Worm (Caenorhabditis elegans): Measurements from ENCODE around the gene T16G1.13.

Gene T16G1.13

DNA sequence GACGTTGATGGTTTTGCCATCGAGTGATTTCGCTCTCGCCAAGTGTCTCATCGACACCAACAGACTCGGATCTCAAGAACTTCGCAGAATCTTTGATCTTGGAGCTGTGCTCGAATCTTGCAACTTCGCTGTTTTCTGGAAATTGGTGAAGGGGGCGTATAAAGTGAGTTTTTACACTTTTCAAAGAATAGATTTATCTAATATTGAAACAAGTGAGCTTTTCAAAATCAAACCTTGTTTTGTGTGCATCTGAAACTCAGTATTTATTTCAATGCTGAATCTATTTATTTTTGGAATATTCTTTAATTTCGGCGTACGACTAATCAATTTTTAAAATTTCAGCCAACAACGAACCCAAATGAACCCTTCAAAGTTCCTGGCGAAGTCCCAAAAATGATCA lies 4.6 kb downstream of the T16G1.13 start:
- TF ChIP-seq R02D3.7 (tag; optimal IDR thresholded peaks at IDR 0.05) (no peak), aha-1 (tag) (peak; percentile 76), unc-62 (GFP tag; optimal IDR thresholded peaks at IDR 0.05 in 1 of 2) (peak in 1 of 2 experiments; percentile 77), unc-62 (tag; optimal IDR thresholded peaks at IDR 0.05) (no peak), mxl-2 (GFP tag; conservative IDR thresholded peaks at IDR 0.05) (no peak), hmg-1.1 (GFP tag; IDR thresholded peaks at IDR 0.05) (no peak)

DNA sequence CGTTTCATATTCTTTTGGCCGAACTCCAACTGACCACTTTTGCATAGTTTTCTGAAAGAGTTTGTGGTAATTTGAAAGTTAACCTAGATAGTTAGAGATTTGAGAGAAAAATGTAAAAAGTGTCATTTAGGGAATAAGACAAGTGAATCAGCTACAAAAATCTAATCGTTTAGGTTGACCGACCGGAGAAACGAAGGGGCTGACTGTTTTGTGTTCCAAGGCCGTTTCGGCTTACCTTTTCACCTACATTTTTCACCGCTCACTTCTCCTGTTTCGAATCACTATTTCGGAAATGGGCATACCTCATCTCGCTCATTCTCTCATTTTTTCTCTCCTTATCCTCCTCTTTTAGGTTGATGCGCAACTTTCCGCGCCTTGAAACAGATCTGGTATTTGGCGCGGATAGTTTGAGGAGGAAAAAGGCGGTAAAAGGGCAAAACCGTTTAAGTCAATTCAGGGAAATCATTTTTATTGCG lies 11.4 kb downstream of the T16G1.13 start, which contains the start of gene mpst-7:
TSS of gene mpst-7 (minus strand) at position 51 of the 476 bp plus-strand sequence.
- TF ChIP-seq dpl-1 (GFP tag; optimal IDR thresholded peaks at IDR 0.05): no peak
- no peak for TF ChIP-seq spr-3 (GFP tag; optimal IDR thresholded peaks at IDR 0.05)
- no peak for TF ChIP-seq duxl-1 (tag; optimal IDR thresholded peaks at IDR 0.05; ENCODE audit: poor library complexity)
- TF ChIP-seq tag-97 (GFP tag; IDR thresholded peaks at IDR 0.05): no peak
- no peak for TF ChIP-seq mdl-1 (tag; optimal IDR thresholded peaks at IDR 0.05)
- TF ChIP-seq vab-7 (GFP tag; IDR thresholded peaks at IDR 0.05): no peak
- TF ChIP-seq mes-2 (tag; optimal IDR thresholded peaks at IDR 0.05; ENCODE audit: poor library complexity, severe bottlenecking): no peak
- TF ChIP-seq lin-13 (GFP tag; optimal IDR thresholded peaks at IDR 0.05): no peak
- no peak for TF ChIP-seq spr-1 (tag; optimal IDR thresholded peaks at IDR 0.05)
- peak in 1 of 2 experiments; percentile 25 for TF ChIP-seq unc-62 (GFP tag; optimal IDR thresholded peaks at IDR 0.05 in 1 of 2)
- TF ChIP-seq unc-62 (tag; optimal IDR thresholded peaks at IDR 0.05): no peak
- peak; percentile 12 for TF ChIP-seq nhr-28 (tag; optimal IDR thresholded peaks at IDR 0.05)
- no peak for TF ChIP-seq jun-1 (tag; optimal IDR thresholded peaks at IDR 0.05)
- TF ChIP-seq aly-2 (tag; optimal IDR thresholded peaks at IDR 0.05): no peak

DNA sequence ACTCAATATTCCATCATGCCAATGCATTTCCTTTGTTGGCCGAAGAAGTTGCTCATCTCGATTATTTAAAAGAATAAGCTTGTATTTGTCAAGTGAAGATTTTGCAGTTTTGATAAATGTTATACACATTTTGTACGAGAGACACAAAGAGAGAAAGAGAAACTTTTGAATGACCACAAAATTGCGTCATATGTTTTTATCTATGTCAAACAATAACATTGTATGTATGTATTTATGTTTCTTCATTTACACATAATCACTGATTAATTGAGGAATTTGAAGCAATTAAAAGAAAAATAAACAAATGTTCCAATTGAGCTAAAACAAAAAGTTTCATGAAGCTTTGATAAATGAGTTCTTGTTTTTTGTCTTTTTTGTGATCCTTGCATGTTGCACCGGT lies 13.5 kb downstream of the T16G1.13 start, which contains the start of gene hrg-9:
TSS of gene hrg-9 (minus strand) at position 152 of the 400 bp plus-strand sequence.
- TF ChIP-seq ctbp-1 (GFP tag; IDR thresholded peaks at IDR 0.05): no peak
- no peak for TF ChIP-seq skn-1 (tag; optimal IDR thresholded peaks at IDR 0.05)
- no peak for TF ChIP-seq nhr-11 (tag; optimal IDR thresholded peaks at IDR 0.05)
- peak in 1 of 2 experiments; percentile 47 for TF ChIP-seq daf-16 (GFP tag; optimal IDR thresholded peaks at IDR 0.05)
- TF ChIP-seq daf-16 (tag; optimal IDR thresholded peaks at IDR 0.05): peak; percentile 23
- TF ChIP-seq daf-19 (GFP tag; conservative IDR thresholded peaks at IDR 0.05): no peak
- no peak for TF ChIP-seq sdz-12 (GFP tag; optimal IDR thresholded peaks at IDR 0.05)
- TF ChIP-seq lin-39 (tag; optimal IDR thresholded peaks at IDR 0.05): no peak
- no peak for TF ChIP-seq fkh-10 (GFP tag; optimal IDR thresholded peaks at IDR 0.05)
- peak; percentile 95 for TF ChIP-seq ztf-7 (tag; optimal IDR thresholded peaks at IDR 0.05)
- TF ChIP-seq egl-27 (tag; optimal IDR thresholded peaks at IDR 0.05): no peak
- peak; percentile 37 for TF ChIP-seq nhr-28 (tag; optimal IDR thresholded peaks at IDR 0.05)
- no peak for TF ChIP-seq egl-43 (GFP tag; IDR thresholded peaks at IDR 0.05)
- peak in 1 of 2 experiments; percentile 28 for TF ChIP-seq lsy-2 (tag; optimal IDR thresholded peaks at IDR 0.05)
- no peak for TF ChIP-seq lin-15B (tag; optimal IDR thresholded peaks at IDR 0.05)
- no peak for TF ChIP-seq duxl-1 (tag; optimal IDR thresholded peaks at IDR 0.05; ENCODE audit: poor library complexity)
- TF ChIP-seq T20F7.1 (GFP tag; optimal IDR thresholded peaks at IDR 0.05): no peak
- peak; percentile 52 for TF ChIP-seq dve-1 (tag; optimal IDR thresholded peaks at IDR 0.05; ENCODE audit: insufficient read depth)
- TF ChIP-seq tra-1 (GFP tag; IDR thresholded peaks at IDR 0.05): no peak
- TF ChIP-seq dmd-8 (GFP tag; IDR thresholded peaks at IDR 0.05): no peak
- TF ChIP-seq ceh-32 (tag; optimal IDR thresholded peaks at IDR 0.05; ENCODE audit: poor library complexity): no peak
- TF ChIP-seq hlh-30 (tag; optimal IDR thresholded peaks at IDR 0.05; ENCODE audit: insufficient read depth): peak; percentile 38
- no peak for TF ChIP-seq F37D6.2 (tag; optimal IDR thresholded peaks at IDR 0.05)
- TF ChIP-seq unc-62 (GFP tag; optimal IDR thresholded peaks at IDR 0.05 in 1 of 2): no peak
- TF ChIP-seq unc-62 (tag; optimal IDR thresholded peaks at IDR 0.05): no peak
- TF ChIP-seq madf-5 (GFP tag; IDR thresholded peaks at IDR 0.05): no peak
- no peak for TF ChIP-seq lim-7 (GFP tag; IDR thresholded peaks at IDR 0.05)
